Fruit fly (Drosophila melanogaster) whole organism, pupa: ENCODE data around the gene ago.

Source experiments
- CG10348 ChIP-seq: fragments of 200-800 bp; sonication (Bioruptor generic); IDR thresholded peaks from 2 replicates; pipeline ENCODE4 v1.3.6; 2022; ENCODE audit warnings: missing biosample characterization, missing genetic modification characterization
- CG12605 ChIP-seq: fragments of 200-800 bp; sonication (Bioruptor generic); IDR thresholded peaks from 2 replicates; pipeline ENCODE4 v1.3.6; 2022; ENCODE audit warnings: missing biosample characterization, missing genetic modification characterization
- CG13204 ChIP-seq: fragments of 200-800 bp; sonication (Bioruptor generic); optimal IDR thresholded peaks from 2 replicates; lab custom pipeline; 2018; ENCODE audit warnings: missing biosample characterization, mild to moderate bottlenecking, missing genetic modification characterization, moderate library complexity
- CG14655 ChIP-seq: fragments of 200-800 bp; sonication (Bioruptor generic); optimal IDR thresholded peaks from 3 replicates; lab custom pipeline; 2017; ENCODE audit warnings: mild to moderate bottlenecking, missing biosample characterization, missing genetic modification reagents, missing genetic modification characterization
- CG15710 ChIP-seq: fragments of 200-800 bp; sonication (Bioruptor generic); optimal IDR thresholded peaks from 2 replicates; lab custom pipeline; 2018; ENCODE audit warnings: missing biosample characterization, mild to moderate bottlenecking, missing genetic modification characterization, moderate library complexity
- CG17806 ChIP-seq: fragments of 200-800 bp; sonication (Bioruptor generic); optimal IDR thresholded peaks from 2 replicates; lab custom pipeline; 2018; ENCODE audit warnings: missing biosample characterization, mild to moderate bottlenecking, missing genetic modification characterization, moderate library complexity
- CG32121 ChIP-seq: fragments of 200-800 bp; sonication (Bioruptor generic); IDR thresholded peaks from 2 replicates; pipeline ENCODE4 v1.3.6; 2022; ENCODE audit warnings: missing biosample characterization, missing genetic modification characterization
- CG34367 ChIP-seq: fragments of 200-800 bp; sonication (Bioruptor generic); optimal IDR thresholded peaks from 2 replicates; lab custom pipeline; 2018; ENCODE audit warnings: missing biosample characterization, mild to moderate bottlenecking, missing genetic modification characterization
- CG4496 ChIP-seq: fragments of 200-800 bp; sonication (Bioruptor generic); IDR thresholded peaks from 3 replicates; pipeline ENCODE4 v1.3.6; 2022; ENCODE audit warnings: missing biosample characterization, missing genetic modification characterization
- CG8159 ChIP-seq: fragments of 200-800 bp; sonication (Bioruptor generic); optimal IDR thresholded peaks from 3 replicates; lab custom pipeline; 2018; ENCODE audit warnings: missing biosample characterization, mild to moderate bottlenecking, missing genetic modification characterization, moderate library complexity
- CG8301 ChIP-seq: fragments of 200-800 bp; sonication (Bioruptor generic); optimal IDR thresholded peaks from 2 replicates; lab custom pipeline; 2018; ENCODE audit warnings: missing biosample characterization, mild to moderate bottlenecking, missing genetic modification characterization
- CG9948 ChIP-seq: fragments of 200-800 bp; sonication (Bioruptor generic); optimal IDR thresholded peaks from 2 replicates; lab custom pipeline; 2018; ENCODE audit warnings: missing biosample characterization, mild to moderate bottlenecking, missing genetic modification characterization, moderate library complexity
- D1 ChIP-seq: fragments of 200-800 bp; sonication (Bioruptor generic); optimal IDR thresholded peaks from 2 replicates; lab custom pipeline; 2018; ENCODE audit warnings: missing biosample characterization, mild to moderate bottlenecking, missing genetic modification characterization, moderate library complexity
- EcR ChIP-seq: fragments of 200-800 bp; sonication (Bioruptor generic); optimal IDR thresholded peaks from 3 replicates; lab custom pipeline; 2019; ENCODE audit warnings: missing biosample characterization, missing genetic modification characterization, mild to moderate bottlenecking, moderate library complexity, missing genetic modification reagents
- Ets98B ChIP-seq: fragments of 200-800 bp; sonication (Bioruptor generic); IDR thresholded peaks from 2 replicates; pipeline ENCODE4 v1.3.6; 2022; ENCODE audit warnings: missing biosample characterization, missing genetic modification characterization
- Pif1A ChIP-seq: fragments of 200-800 bp; sonication (Bioruptor generic); optimal IDR thresholded peaks from 3 replicates; lab custom pipeline; 2016; ENCODE audit warnings: missing biosample characterization, missing genetic modification characterization
- Pif1B ChIP-seq: fragments of 200-800 bp; sonication (Bioruptor generic); optimal IDR thresholded peaks from 3 replicates; lab custom pipeline; 2016; ENCODE audit warnings: missing biosample characterization, missing genetic modification characterization
- Snoo ChIP-seq: fragments of 200-800 bp; sonication (Bioruptor generic); optimal IDR thresholded peaks from 3 replicates; lab custom pipeline; 2017; ENCODE audit warnings: missing biosample characterization, mild to moderate bottlenecking, missing genetic modification characterization, inconsistent platforms
- fd96Ca ChIP-seq: fragments of 200-800 bp; sonication (Bioruptor generic); IDR thresholded peaks from 3 replicates; pipeline ENCODE4 v1.3.6; 2022; ENCODE audit warnings: missing biosample characterization, missing genetic modification characterization
- gl ChIP-seq: fragments of 200-800 bp; sonication (Bioruptor generic); optimal IDR thresholded peaks from 2 replicates; lab custom pipeline; 2018; ENCODE audit warnings: missing biosample characterization, mild to moderate bottlenecking, missing genetic modification characterization
- rn ChIP-seq: fragments of 200-800 bp; sonication (Bioruptor generic); IDR thresholded peaks from 2 replicates; pipeline ENCODE4 v1.3.6; 2022; ENCODE audit warnings: missing biosample characterization, missing genetic modification characterization

ago gene

DNA sequence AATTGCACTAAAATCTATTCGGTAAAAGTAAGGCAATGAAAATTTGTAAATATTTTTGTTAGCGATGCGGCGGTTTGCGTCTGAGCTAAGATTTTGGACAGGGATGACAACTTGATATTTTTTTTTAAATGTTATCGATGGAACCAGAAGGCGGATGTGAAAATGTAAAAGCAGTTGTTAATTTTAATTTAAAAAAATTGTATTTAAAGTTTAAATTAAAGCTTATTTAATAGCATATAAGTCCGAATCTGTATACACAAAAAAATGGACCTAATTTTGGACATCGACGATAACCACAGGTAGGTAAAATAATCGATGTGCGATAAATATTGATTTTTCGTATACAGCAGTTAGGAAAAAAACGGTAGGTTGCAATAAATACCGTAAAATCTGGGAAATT, 8.3 kb upstream of the ago start, which contains the start of the genes CG11586 and VhaM9.7-a:
Gene CG11586, minus strand, starts transcription at position 87 of the 400 bp plus-strand sequence.
Gene VhaM9.7-a, plus strand, starts transcription at position 322 of the 400 bp plus-strand sequence.
- TF ChIP-seq CG8159 (tag; lab: Kevin White, UChicago): no peak

DNA sequence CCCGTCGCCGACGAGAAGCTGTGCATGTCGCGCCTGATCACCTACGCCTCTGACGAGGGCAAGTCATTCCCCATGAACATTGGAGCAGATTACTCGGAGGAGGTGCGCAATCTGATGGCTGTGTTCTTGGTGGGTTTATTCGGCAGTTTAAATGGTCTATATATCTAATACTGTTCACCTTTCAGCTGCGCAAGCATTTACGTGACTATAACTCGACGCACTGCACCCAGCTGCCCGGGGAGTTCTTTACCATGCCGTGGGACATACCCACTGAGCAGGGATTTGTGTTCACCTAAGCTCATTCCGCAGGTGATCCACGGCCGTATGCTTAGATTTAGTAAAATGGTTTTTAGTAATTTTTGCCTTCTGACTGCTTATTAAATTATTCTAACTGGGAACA, 7.1 kb upstream of the ago start:
- TF ChIP-seq rn (GFP tag; lab: Robert Waterston, UW) (no peak), Pif1B (no peak), CG10348 (GFP tag; lab: Robert Waterston, UW) (no peak), fd96Ca (GFP tag; lab: Robert Waterston, UW) (no peak), D1 (tag; lab: Kevin White, UChicago) (no peak), CG8301 (tag; lab: Kevin White, UChicago) (no peak), CG12605 (no peak), Pif1A (no peak), Ets98B (no peak), CG8159 (tag; lab: Kevin White, UChicago) (no peak)

DNA sequence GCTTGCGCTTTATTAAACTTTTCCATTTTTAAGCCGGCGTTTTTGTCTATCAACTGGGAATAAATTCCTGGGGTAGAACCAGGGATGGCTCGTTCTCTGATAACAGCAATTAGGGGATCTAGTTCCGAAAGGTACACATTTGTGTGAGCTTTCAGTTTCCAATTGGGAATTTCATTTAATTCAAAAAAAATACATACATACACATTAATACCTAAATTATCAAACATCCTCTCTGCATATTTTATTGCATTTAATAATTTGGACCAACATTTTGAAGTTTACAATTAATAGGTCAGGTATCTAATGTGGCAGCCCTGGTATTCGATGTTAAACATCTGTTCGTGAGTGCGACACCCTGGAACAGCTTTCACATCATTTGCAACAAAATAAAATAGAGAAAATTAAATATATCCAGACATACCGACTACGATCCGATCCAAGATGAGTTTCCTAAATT, 5.0 kb upstream of the ago start, which contains the start of the genes CG15011 and CG1309:
Gene CG15011, minus strand, starts transcription at position 51 of the 457 bp plus-strand sequence.
Gene CG1309, plus strand, starts transcription at position 329 of the 457 bp plus-strand sequence.
- TF ChIP-seq CG8301 (tag; lab: Kevin White, UChicago) (peak; percentile 63), CG8159 (tag; lab: Kevin White, UChicago) (peak; percentile 80), fd96Ca (GFP tag; lab: Robert Waterston, UW) (no peak), EcR (GFP tag; lab: Kevin White, UChicago) (peak; percentile 34), CG32121 (peak; percentile 66), CG17806 (tag; lab: Kevin White, UChicago) (peak; percentile 70), CG10348 (GFP tag; lab: Robert Waterston, UW) (no peak), CG4496 (GFP tag; lab: Robert Waterston, UW) (peak; percentile 82), CG15710 (tag; lab: Kevin White, UChicago) (peak; percentile 77), CG14655 (GFP tag; lab: Kevin White, UChicago) (no peak), rn (GFP tag; lab: Robert Waterston, UW) (no peak), CG34367 (tag; lab: Kevin White, UChicago) (peak; percentile 61), Snoo (tag; lab: Kevin White, UChicago) (peak; percentile 68), Ets98B (peak; percentile 47; the same call in 1 of the 2 replicates), CG9948 (tag; lab: Kevin White, UChicago) (peak; percentile 69), gl (tag; lab: Kevin White, UChicago) (peak; percentile 31), CG13204 (no peak)

DNA sequence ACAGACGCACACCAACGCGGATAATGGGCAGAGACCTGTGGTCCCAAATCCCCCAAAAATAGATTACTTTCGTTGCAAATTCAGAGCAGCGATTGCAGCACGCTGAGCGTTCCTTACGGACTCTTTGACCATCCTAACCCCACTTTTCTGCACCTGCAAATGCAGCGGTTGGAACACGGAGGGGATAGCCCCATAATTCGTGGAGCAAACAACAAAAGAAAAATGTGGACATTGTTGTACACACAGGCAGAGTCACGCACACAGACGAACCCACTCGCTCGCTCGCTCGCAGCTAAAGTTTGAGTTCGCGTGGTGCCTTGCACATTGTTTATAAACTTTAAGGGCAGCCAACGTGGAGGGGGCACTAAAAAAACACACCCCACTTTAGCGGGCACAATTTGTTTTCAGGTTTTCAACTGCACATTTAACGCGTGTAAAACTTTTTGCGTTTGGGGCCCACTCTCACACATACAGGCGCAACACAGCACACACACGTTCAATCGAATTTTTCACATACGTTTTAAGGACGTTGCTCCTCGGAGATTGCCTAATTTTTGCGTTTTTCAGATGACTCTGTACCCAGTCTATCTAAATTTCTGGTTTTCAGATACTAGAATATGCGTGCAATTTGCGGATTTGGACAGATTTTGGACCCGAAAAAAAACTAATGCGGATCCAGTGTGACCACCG, 350 bp downstream of the ago start:
- no peak for TF ChIP-seq CG15710 (tag; lab: Kevin White, UChicago)
- no peak for TF ChIP-seq Pif1A
- TF ChIP-seq D1 (tag; lab: Kevin White, UChicago): no peak
- TF ChIP-seq CG14655 (GFP tag; lab: Kevin White, UChicago): no peak
- no peak for TF ChIP-seq CG34367 (tag; lab: Kevin White, UChicago)
- no peak for TF ChIP-seq CG9948 (tag; lab: Kevin White, UChicago)
- TF ChIP-seq fd96Ca (GFP tag; lab: Robert Waterston, UW): 0 out of 3 replicates have a peak, but pooled peaks have one; percentile 10
- no peak for TF ChIP-seq CG10348 (GFP tag; lab: Robert Waterston, UW)
- no peak for TF ChIP-seq CG8159 (tag; lab: Kevin White, UChicago)
- TF ChIP-seq Ets98B: peak; percentile 6; the same call in 1 of the 2 replicates
- no peak for TF ChIP-seq CG8301 (tag; lab: Kevin White, UChicago)

DNA sequence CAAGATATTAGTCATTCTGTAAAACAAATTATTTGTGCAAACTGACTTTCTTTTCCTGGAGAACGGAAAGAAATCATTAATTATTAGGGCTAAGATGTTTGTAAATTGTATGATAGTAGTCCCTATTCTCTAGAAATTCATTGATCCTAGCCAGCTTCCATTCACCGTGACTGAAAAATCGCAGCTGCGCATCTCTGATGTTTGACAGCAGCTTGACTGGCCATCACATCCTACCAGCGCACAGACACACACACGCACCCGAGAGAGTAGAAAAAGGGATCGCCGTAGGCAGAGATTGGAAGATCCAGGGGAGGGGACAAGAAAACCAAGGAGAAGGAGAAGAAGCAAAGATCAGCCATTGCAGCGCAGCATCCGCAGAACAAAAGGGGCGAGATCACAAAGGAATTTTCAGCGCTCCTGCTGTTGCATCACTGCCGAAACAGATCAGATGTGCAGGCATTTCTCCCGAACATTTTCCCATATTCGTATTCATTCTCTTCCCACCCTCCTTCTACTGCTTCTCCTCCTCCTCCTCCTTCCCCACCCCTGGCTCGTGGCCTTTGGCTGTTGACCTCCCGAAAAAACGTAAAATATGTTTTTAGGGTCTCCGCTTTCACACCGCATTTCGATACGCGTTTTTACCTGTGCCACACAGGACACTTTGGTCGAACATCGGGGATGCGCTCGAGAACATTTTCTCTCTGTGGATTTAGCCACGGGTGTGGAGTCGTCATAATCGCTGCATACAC, 1.1 kb downstream of the ago start:
- peak; percentile 40; the same call in 1 of the 3 replicates for TF ChIP-seq CG4496 (GFP tag; lab: Robert Waterston, UW)
- TF ChIP-seq Pif1A: no peak
- TF ChIP-seq Ets98B: no peak
- no peak for TF ChIP-seq Snoo (tag; lab: Kevin White, UChicago)
- no peak for TF ChIP-seq D1 (tag; lab: Kevin White, UChicago)
- TF ChIP-seq rn (GFP tag; lab: Robert Waterston, UW): no peak
- no peak for TF ChIP-seq CG8301 (tag; lab: Kevin White, UChicago)
- no peak for TF ChIP-seq CG8159 (tag; lab: Kevin White, UChicago)
- no peak for TF ChIP-seq gl (tag; lab: Kevin White, UChicago)
- no peak for TF ChIP-seq CG32121
- no peak for TF ChIP-seq CG12605
- peak; percentile 27 for TF ChIP-seq CG9948 (tag; lab: Kevin White, UChicago)
- peak; percentile 29; the same call in 1 of the 3 replicates for TF ChIP-seq fd96Ca (GFP tag; lab: Robert Waterston, UW)
- TF ChIP-seq CG13204: no peak
- TF ChIP-seq CG14655 (GFP tag; lab: Kevin White, UChicago): no peak
- TF ChIP-seq CG34367 (tag; lab: Kevin White, UChicago): peak; percentile 8
- TF ChIP-seq CG15710 (tag; lab: Kevin White, UChicago): no peak
- no peak for TF ChIP-seq Pif1B
- TF ChIP-seq CG17806 (tag; lab: Kevin White, UChicago): peak; percentile 30
- peak; percentile 70 for TF ChIP-seq EcR (GFP tag; lab: Kevin White, UChicago)
